Worm (Caenorhabditis elegans) whole organism, L4/young adult: ENCODE results near the gene ins-13.

Source experiments
- W03F9.2 ChIP-seq: fragments of 150-350 bp; optimal IDR thresholded peaks from 2 replicates; lab custom pipeline; 2014; ENCODE audit warnings: missing biosample characterization, missing genetic modification characterization
- dao-5 ChIP-seq: sonication (generic microtip); optimal IDR thresholded peaks from 2 replicates; lab custom pipeline; 2016; ENCODE audit warnings: missing genotype, missing genetic modification characterization, moderate library complexity, missing compliant biosample characterization
- him-1 ChIP-seq: sonication (generic microtip); optimal IDR thresholded peaks from 2 replicates; lab custom pipeline; 2016; ENCODE audit warnings: missing genotype, missing genetic modification reagents, missing genetic modification characterization, missing compliant biosample characterization

DNA sequence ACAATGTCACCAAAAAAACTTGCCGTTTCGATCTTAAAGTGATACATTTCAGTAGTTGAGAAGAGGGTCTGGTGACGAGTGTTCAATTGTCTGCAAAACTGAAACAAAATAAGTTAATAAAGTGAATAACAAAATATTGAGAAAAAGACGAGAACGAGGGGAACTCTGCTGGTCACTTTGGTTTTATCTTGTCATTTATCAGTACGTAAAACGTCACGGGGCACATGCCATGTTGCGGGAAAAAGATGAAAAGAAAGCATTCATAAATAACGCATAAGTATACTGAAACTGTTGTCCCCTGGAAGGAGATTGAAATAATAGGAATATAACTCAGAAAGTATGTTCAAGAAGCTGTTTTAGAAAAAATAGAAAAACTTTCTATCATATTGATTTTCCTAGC is 29.8 kb downstream of the ins-13 start, which contains the start of gene sahd-1:
- TF ChIP-seq dao-5 (tag; lab: Kevin White, UChicago) (no peak), W03F9.2 (tag; lab: Kevin White, UChicago) (no peak), him-1 (tag; lab: Kevin White, UChicago) (no peak)
